Worm (Caenorhabditis elegans): ENCODE measurements around the gene irld-24.

irld-24 gene

DNA sequence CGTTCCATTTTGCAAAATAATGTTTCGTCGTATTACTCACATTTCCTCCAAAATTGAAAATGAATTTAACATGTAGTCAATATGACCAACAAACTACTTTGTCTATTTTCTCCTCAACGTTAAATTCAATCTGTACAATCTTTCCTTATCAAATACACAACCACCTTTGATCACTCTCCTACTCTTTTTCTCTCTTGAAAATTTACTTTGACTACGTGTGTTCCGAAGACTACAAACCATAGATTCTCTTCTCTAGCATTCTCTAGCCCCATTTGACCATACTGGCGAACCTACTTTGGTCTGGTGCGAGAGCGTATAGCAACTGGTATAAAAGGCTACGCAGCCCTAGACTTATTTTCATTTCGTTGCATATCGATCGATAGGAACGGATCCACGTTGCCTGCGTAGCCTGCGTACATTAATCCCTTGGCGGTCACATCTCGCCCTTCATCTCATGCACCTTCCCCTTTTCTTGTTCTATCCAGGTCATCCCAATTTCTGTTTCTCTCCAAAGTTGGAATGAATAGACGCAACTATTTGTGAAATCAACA lies 13.9 kb downstream of the irld-24 start:
- TF ChIP-seq mab-5 (tag; optimal IDR thresholded peaks at IDR 0.05): no peak

DNA sequence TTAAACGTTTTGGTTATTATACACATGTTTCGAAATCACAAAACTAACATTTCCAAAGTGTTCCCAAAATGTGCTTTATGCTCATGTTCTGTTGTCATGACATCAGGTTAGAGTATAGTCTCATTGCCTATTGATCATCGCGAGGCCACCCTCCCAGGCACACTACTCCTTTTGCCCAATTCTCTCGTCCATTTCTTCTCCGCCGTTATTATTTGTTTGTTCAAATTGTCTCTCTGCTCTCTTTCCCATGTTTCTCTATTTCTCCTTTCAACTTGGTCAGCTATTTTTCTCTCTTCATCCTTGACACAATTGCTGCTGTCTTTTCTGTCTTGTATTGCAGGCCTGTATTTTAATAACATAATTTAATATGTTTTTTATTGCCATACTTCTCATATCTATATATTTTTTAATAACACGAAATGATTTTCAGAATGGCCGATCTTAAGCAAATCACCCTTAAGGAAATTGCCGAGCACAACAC lies 15.1 kb downstream of the irld-24 start, which contains the start of gene cytb-5.1:
Gene cytb-5.1, plus strand, starts transcription at position 431 of the 481 bp plus-strand sequence.
- TF ChIP-seq mep-1 (tag; optimal IDR thresholded peaks at IDR 0.05) (peak; percentile 16), sptf-1 (tag; optimal IDR thresholded peaks at IDR 0.05) (no peak), unc-120 (tag; optimal IDR thresholded peaks at IDR 0.05; ENCODE audit: poor library complexity, severe bottlenecking) (peak; percentile 15), cnd-1 (tag; optimal IDR thresholded peaks at IDR 0.05) (no peak), lin-32 (GFP tag; optimal IDR thresholded peaks at IDR 0.05) (no peak), pha-4 (tag; optimal IDR thresholded peaks at IDR 0.05) (peak; percentile 44), ceh-83 (GFP tag; optimal IDR thresholded peaks at IDR 0.05) (peak; percentile 46)

DNA sequence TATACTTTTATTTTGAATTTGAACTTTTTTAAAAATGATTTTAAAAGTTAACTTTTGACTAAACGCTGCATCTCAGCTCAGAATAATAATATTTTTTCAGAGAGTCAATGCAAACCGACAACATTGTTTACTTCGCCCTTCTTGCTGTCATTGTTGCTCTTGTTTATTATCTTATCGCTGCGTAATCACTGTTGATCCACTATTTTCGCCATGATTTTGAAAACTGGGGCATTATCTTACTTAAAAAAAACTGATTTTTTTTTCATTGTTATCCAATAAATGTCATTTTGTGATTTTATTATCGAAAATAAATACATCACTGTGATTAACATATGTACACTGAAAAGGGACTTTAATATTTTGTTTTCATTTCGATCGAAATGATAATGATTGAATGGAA lies 16.3 kb downstream of the irld-24 start:
- TF ChIP-seq mab-5 (tag; optimal IDR thresholded peaks at IDR 0.05) (no peak), ces-1 (GFP tag; optimal IDR thresholded peaks at IDR 0.05) (no peak), mls-2 (tag; optimal IDR thresholded peaks at IDR 0.05) (no peak)

DNA sequence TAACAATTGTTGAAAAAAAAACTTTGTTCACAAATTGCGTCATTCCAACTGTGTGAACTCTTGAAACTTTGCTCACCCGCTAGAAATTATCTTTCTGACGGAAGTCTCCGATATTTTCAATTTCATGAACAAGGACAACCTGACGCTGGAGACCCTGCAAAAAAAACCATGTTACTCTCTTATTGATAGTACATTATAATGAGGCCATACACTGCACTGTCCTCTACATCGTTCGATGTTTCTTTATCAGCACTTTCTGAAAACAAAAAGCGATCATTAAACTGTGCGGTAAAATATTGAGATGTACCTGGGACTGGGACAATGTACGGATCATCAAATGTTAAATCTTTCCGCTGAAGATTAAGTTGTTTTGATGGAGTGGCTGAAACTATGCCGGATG lies 17.1 kb downstream of the irld-24 start:
- TF ChIP-seq mep-1 (tag; optimal IDR thresholded peaks at IDR 0.05): no peak
- no peak for TF ChIP-seq nhr-237 (tag; optimal IDR thresholded peaks at IDR 0.05)
- TF ChIP-seq ceh-39 (tag; optimal IDR thresholded peaks at IDR 0.05): no peak
- TF ChIP-seq hlh-1 (tag; optimal IDR thresholded peaks at IDR 0.05): no peak
- TF ChIP-seq lin-13 (tag; optimal IDR thresholded peaks at IDR 0.05): no peak
- no peak for TF ChIP-seq ces-1 (GFP tag; optimal IDR thresholded peaks at IDR 0.05)
- no peak for TF ChIP-seq unc-120 (tag; optimal IDR thresholded peaks at IDR 0.05; ENCODE audit: poor library complexity, severe bottlenecking)

DNA sequence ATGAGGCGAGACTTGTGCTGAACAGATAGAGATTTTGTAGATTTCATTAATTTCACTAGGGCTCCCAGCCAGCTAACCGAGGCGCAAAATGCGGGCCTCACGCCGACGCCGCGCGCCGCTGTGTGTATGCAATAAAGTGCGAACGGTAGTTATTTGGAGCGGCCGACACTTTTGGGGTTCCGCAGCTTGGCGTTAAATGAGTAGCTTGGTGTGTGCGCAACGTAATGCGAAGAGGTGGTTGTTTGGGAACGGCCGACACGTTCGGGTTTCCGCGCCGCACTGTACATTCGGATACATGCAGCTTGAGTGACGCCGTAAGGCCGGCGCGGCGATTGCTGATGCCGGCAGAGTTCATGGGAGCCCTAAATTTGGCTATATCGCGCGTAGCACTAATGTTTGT lies 21.7 kb downstream of the irld-24 start:
- no peak for TF ChIP-seq elt-3 (tag; optimal IDR thresholded peaks at IDR 0.05)
- TF ChIP-seq unc-62 (GFP tag; optimal IDR thresholded peaks at IDR 0.05): no peak
- TF ChIP-seq nhr-12 (tag; optimal IDR thresholded peaks at IDR 0.05): no peak
- no peak for TF ChIP-seq drap-1 (GFP tag; optimal IDR thresholded peaks at IDR 0.05)
- no peak for TF ChIP-seq zip-8 (tag; optimal IDR thresholded peaks at IDR 0.05)
- TF ChIP-seq mls-2 (tag; optimal IDR thresholded peaks at IDR 0.05): no peak
- no peak for TF ChIP-seq ham-2 (GFP tag; optimal IDR thresholded peaks at IDR 0.05)
- no peak for TF ChIP-seq mab-5 (tag; optimal IDR thresholded peaks at IDR 0.05)

DNA sequence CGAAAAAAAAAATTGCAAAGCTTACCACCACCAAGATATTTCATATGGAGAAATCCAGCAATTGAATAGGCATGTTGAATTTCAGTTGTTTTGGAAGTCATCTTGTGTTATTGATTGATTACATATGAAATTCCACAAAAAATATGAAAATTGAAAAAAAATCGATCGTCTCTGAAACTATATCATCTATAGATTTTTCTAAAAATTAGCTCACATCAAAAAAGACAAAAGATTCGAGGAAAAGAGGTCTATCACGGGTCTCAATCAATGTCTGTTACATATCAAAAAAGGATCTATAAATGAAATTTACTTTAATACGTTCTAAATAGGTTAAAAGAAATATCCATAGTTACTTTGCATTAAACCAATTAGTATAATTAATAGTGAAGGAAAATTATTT lies 26.0 kb downstream of the irld-24 start, which contains the start of gene tbc-19:
Gene tbc-19, minus strand, starts transcription at position 101 of the 400 bp plus-strand sequence.
- TF ChIP-seq nhr-2 (tag; optimal IDR thresholded peaks at IDR 0.05): no peak
- no peak for TF ChIP-seq cnd-1 (tag; optimal IDR thresholded peaks at IDR 0.05)
- TF ChIP-seq lin-32 (GFP tag; optimal IDR thresholded peaks at IDR 0.05): no peak
- no peak for TF ChIP-seq zip-8 (tag; optimal IDR thresholded peaks at IDR 0.05)
- TF ChIP-seq nhr-76 (tag; optimal IDR thresholded peaks at IDR 0.05): no peak
- TF ChIP-seq sem-2 (GFP tag; optimal IDR thresholded peaks at IDR 0.05): no peak
- TF ChIP-seq bed-3 (GFP tag; optimal IDR thresholded peaks at IDR 0.05): no peak
- no peak for TF ChIP-seq mab-5 (tag; optimal IDR thresholded peaks at IDR 0.05)

DNA sequence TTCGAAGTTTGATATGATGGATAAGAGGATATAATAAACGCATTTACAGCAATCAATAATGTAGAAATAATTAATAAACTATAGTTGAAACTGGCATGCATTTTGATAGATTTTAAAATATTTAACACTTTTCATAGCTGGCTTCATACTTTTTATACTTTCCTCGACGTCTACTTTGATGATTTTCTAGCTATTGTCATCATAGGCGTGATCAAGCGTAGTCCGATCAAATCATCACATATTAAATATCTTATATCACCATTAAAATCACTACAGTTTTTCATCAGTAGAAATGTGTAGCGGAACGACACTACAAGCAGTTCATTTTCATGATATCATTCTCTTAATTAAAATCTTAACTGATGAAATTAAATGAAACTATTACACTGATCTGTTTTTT lies 29.0 kb downstream of the irld-24 start, which contains the start of gene C04C11.25:
Gene C04C11.25, minus strand, starts transcription at position 101 of the 400 bp plus-strand sequence.
- TF ChIP-seq nhr-28 (tag; optimal IDR thresholded peaks at IDR 0.05) (no peak), nhr-237 (tag; optimal IDR thresholded peaks at IDR 0.05) (no peak), ztf-11 (tag; optimal IDR thresholded peaks at IDR 0.05) (no peak), mep-1 (tag; optimal IDR thresholded peaks at IDR 0.05) (no peak), ham-2 (GFP tag; optimal IDR thresholded peaks at IDR 0.05) (no peak), sptf-1 (tag; optimal IDR thresholded peaks at IDR 0.05) (no peak), nhr-12 (tag; optimal IDR thresholded peaks at IDR 0.05) (no peak), zip-8 (tag; optimal IDR thresholded peaks at IDR 0.05) (no peak), flh-1 (GFP tag; optimal IDR thresholded peaks at IDR 0.05) (no peak), ceh-83 (GFP tag; optimal IDR thresholded peaks at IDR 0.05) (no peak), unc-120 (tag; optimal IDR thresholded peaks at IDR 0.05; ENCODE audit: poor library complexity, severe bottlenecking) (no peak), ceh-39 (tag; optimal IDR thresholded peaks at IDR 0.05) (no peak), nhr-2 (tag; optimal IDR thresholded peaks at IDR 0.05) (no peak), sem-2 (GFP tag; optimal IDR thresholded peaks at IDR 0.05) (no peak), cnd-1 (tag; optimal IDR thresholded peaks at IDR 0.05) (no peak), blmp-1 (tag; optimal IDR thresholded peaks at IDR 0.05) (no peak), pha-4 (tag; optimal IDR thresholded peaks at IDR 0.05) (no peak)

Measured in whole organism, mixed stage, embryonic.